Worm (Caenorhabditis elegans) whole organism, late embryonic: ENCODE data around the gene F20D12.12.
A peak's percentile ranks its signal among the peaks of the same experiment; 100 is the strongest.

Experiments
- C08G9.2 ChIP-seq: sonication (generic microtip); optimal IDR thresholded peaks from 2 replicates; lab custom pipeline; 2016; ENCODE audit warnings: mild to moderate bottlenecking, missing genetic modification characterization, moderate library complexity, missing compliant biosample characterization
- F13H6.1 ChIP-seq: sonication (generic microtip); optimal IDR thresholded peaks from 2 replicates; lab custom pipeline; 2016; ENCODE audit warnings: missing genetic modification characterization, missing compliant biosample characterization
- K02D7.2 ChIP-seq: sonication (generic microtip); optimal IDR thresholded peaks from 2 replicates; lab custom pipeline; 2017; ENCODE audit warnings: mild to moderate bottlenecking, missing genetic modification characterization, missing compliant biosample characterization
- T23F11.4 ChIP-seq: fragments of 200-800 bp; sonication (Bioruptor generic); optimal IDR thresholded peaks from 2 replicates; lab custom pipeline; 2018; ENCODE audit warnings: mild to moderate bottlenecking, missing genetic modification characterization, missing compliant biosample characterization
- ahr-1 ChIP-seq: sonication (generic microtip); optimal IDR thresholded peaks from 2 replicates; lab custom pipeline; 2016; ENCODE audit warnings: missing genetic modification characterization, missing compliant biosample characterization
- ama-1 ChIP-seq: fragments of 150-350 bp; optimal IDR thresholded peaks from 2 replicates; lab custom pipeline; 2014
- ceh-14 ChIP-seq: sonication (generic microtip); optimal IDR thresholded peaks from 2 replicates; lab custom pipeline; 2016; ENCODE audit warnings: missing genotype, missing genetic modification characterization, missing compliant biosample characterization
- ceh-19 ChIP-seq: fragments of 200-800 bp; sonication (Bioruptor generic); optimal IDR thresholded peaks from 2 replicates; lab custom pipeline; 2018; ENCODE audit warnings: mild to moderate bottlenecking, missing genetic modification characterization, missing compliant biosample characterization
- ceh-2 ChIP-seq: sonication (generic microtip); optimal IDR thresholded peaks from 2 replicates; lab custom pipeline; 2016; ENCODE audit warnings: missing genotype, missing genetic modification characterization, missing compliant biosample characterization
- ceh-48 ChIP-seq: sonication (generic microtip); optimal IDR thresholded peaks from 2 replicates; lab custom pipeline; 2016; ENCODE audit warnings: missing genetic modification characterization, inconsistent platforms, missing compliant biosample characterization
- che-1 ChIP-seq: sonication (generic microtip); optimal IDR thresholded peaks from 2 replicates; lab custom pipeline; 2016; ENCODE audit warnings: mild to moderate bottlenecking, missing genetic modification characterization, missing compliant biosample characterization
- dmd-4 ChIP-seq: sonication (generic microtip); optimal IDR thresholded peaks from 2 replicates; lab custom pipeline; 2016; ENCODE audit warnings: borderline replicate concordance, missing genetic modification characterization, missing compliant biosample characterization
- elt-4 ChIP-seq: sonication (generic microtip); optimal IDR thresholded peaks from 2 replicates; lab custom pipeline; 2016; ENCODE audit warnings: missing genetic modification characterization, missing compliant biosample characterization
- fkh-10 ChIP-seq: fragments of 150-350 bp; optimal IDR thresholded peaks from 2 replicates; lab custom pipeline; 2014; ENCODE audit warnings: missing biosample characterization, missing genetic modification reagents, missing genetic modification characterization
- fkh-6 ChIP-seq: sonication (generic microtip); optimal IDR thresholded peaks from 2 replicates; lab custom pipeline; 2016; ENCODE audit warnings: missing genetic modification characterization, missing compliant biosample characterization
- gmeb-2 ChIP-seq: sonication (generic microtip); optimal IDR thresholded peaks from 2 replicates; lab custom pipeline; 2016; ENCODE audit warnings: missing genetic modification characterization, inconsistent platforms, missing compliant biosample characterization
- hlh-6 ChIP-seq: sonication (generic microtip); optimal IDR thresholded peaks from 2 replicates; lab custom pipeline; 2016; ENCODE audit warnings: missing genotype, missing genetic modification characterization, missing compliant biosample characterization
- lin-11 ChIP-seq: fragments of 200-800 bp; sonication (Bioruptor generic); optimal IDR thresholded peaks from 2 replicates; lab custom pipeline; 2018; ENCODE audit warnings: mild to moderate bottlenecking, missing genetic modification characterization, missing compliant biosample characterization
- madf-2 ChIP-seq: sonication (generic microtip); optimal IDR thresholded peaks from 2 replicates; lab custom pipeline; 2017; ENCODE audit warnings: missing genetic modification characterization, missing compliant biosample characterization
- mec-3 ChIP-seq: sonication (generic microtip); optimal IDR thresholded peaks from 2 replicates; lab custom pipeline; 2016; ENCODE audit warnings: borderline replicate concordance, missing genetic modification characterization, missing compliant biosample characterization
- nfya-1 ChIP-seq: sonication (generic microtip); optimal IDR thresholded peaks from 2 replicates; lab custom pipeline; 2017; ENCODE audit warnings: missing genetic modification characterization, mild to moderate bottlenecking, missing compliant biosample characterization, antibody characterized with exemption, moderate library complexity
- nhr-11 ChIP-seq: fragments of 150-350 bp; optimal IDR thresholded peaks from 2 replicates; lab custom pipeline; 2014; ENCODE audit warnings: missing biosample characterization, missing genetic modification characterization
- npax-4 ChIP-seq: sonication (generic microtip); optimal IDR thresholded peaks from 2 replicates; lab custom pipeline; 2016; ENCODE audit warnings: missing genetic modification characterization, missing compliant biosample characterization
- pat-9 ChIP-seq: fragments of 200-800 bp; sonication (Bioruptor generic); optimal IDR thresholded peaks from 2 replicates; lab custom pipeline; 2018; ENCODE audit warnings: mild to moderate bottlenecking, missing genetic modification characterization, moderate library complexity, missing compliant biosample characterization
- pha-2 ChIP-seq: sonication (generic microtip); optimal IDR thresholded peaks from 2 replicates; lab custom pipeline; 2017; ENCODE audit warnings: mild to moderate bottlenecking, missing genetic modification characterization, missing compliant biosample characterization
- pros-1 ChIP-seq: fragments of 150-350 bp; optimal IDR thresholded peaks from 2 replicates; lab custom pipeline; 2014; ENCODE audit warnings: missing biosample characterization, missing genetic modification reagents, missing genetic modification characterization
- sdc-2 ChIP-seq: sonication (generic microtip); optimal IDR thresholded peaks from 2 replicates; lab custom pipeline; 2016; ENCODE audit warnings: missing genotype, missing genetic modification characterization, missing compliant biosample characterization
- sox-4 ChIP-seq: sonication (generic microtip); optimal IDR thresholded peaks from 2 replicates; lab custom pipeline; 2017; ENCODE audit warnings: mild to moderate bottlenecking, missing genetic modification characterization, inconsistent platforms, missing compliant biosample characterization
- syd-9 ChIP-seq: sonication (generic microtip); optimal IDR thresholded peaks from 2 replicates; lab custom pipeline; 2016; ENCODE audit warnings: mild to moderate bottlenecking, missing genetic modification characterization, moderate library complexity, missing compliant biosample characterization
- tbx-7 ChIP-seq: sonication (generic microtip); optimal IDR thresholded peaks from 2 replicates; lab custom pipeline; 2016; ENCODE audit warnings: missing genotype, missing genetic modification characterization, missing compliant biosample characterization
- ttx-3 ChIP-seq: sonication (generic microtip); optimal IDR thresholded peaks from 2 replicates; lab custom pipeline; 2016; ENCODE audit warnings: missing genetic modification reagents, missing genetic modification characterization, missing compliant biosample characterization
- unc-3 ChIP-seq, 2 experiments: fragments of 200-800 bp in 1 of 2; sonication (Bioruptor generic) in 1 of 2; sonication (generic microtip) in 1 of 2; conservative IDR thresholded peaks in 1 of 2; optimal IDR thresholded peaks in 1 of 2; 2 replicates each; pipeline versions ENCODE4 v1.3.6 to Lab custom; 2016 to 2022; ENCODE audit warnings: missing compliant biosample characterization in 2 of 2, missing genetic modification characterization in 2 of 2, missing genetic modification reagents in 1 of 2
- unc-42 ChIP-seq: sonication (generic microtip); optimal IDR thresholded peaks from 2 replicates; lab custom pipeline; 2016; ENCODE audit warnings: missing genotype, missing genetic modification characterization, missing compliant biosample characterization
- zip-5 ChIP-seq: sonication (generic microtip); optimal IDR thresholded peaks from 2 replicates; lab custom pipeline; 2016; ENCODE audit warnings: missing genetic modification characterization, missing compliant biosample characterization
- ztf-16 ChIP-seq: sonication (generic microtip); optimal IDR thresholded peaks from 2 replicates; lab custom pipeline; 2017; ENCODE audit warnings: missing genetic modification characterization, missing compliant biosample characterization

The F20D12.12 gene

ce11 chrIV:7910197-7910735 is 37.0 kb upstream of the F20D12.12 start, which contains the start of the genes npp-27 and ntl-4:
Gene npp-27 (minus strand): TSS chrIV:7910247.
Gene ntl-4 (plus strand): TSS chrIV:7910575.
- TF ChIP-seq unc-3 (GFP tag; conservative IDR thresholded peaks at IDR 0.05; lab: Robert Waterston, UW) (no peak), unc-3 (tag; optimal IDR thresholded peaks at IDR 0.05; lab: Kevin White, UChicago) (no peak), nfya-1 (tag; lab: Kevin White, UChicago) (peak; percentile 4), che-1 (tag; lab: Kevin White, UChicago) (no peak), ceh-48 (tag; lab: Kevin White, UChicago) (peak; percentile 24), fkh-10 (no peak)

- no peak for TF ChIP-seq npax-4 (tag; lab: Kevin White, UChicago)
- no peak for TF ChIP-seq ceh-19 (GFP tag; lab: Kevin White, UChicago)
- no peak for TF ChIP-seq unc-3 (GFP tag; conservative IDR thresholded peaks at IDR 0.05; lab: Robert Waterston, UW)
- TF ChIP-seq unc-3 (tag; optimal IDR thresholded peaks at IDR 0.05; lab: Kevin White, UChicago), result no peak
- no peak for TF ChIP-seq sox-4 (tag; lab: Kevin White, UChicago)
- TF ChIP-seq syd-9, result no peak
- no peak for TF ChIP-seq tbx-7
- no peak for TF ChIP-seq nhr-11
- no peak for TF ChIP-seq sdc-2 (tag; lab: Kevin White, UChicago)
- TF ChIP-seq T23F11.4 (GFP tag; lab: Kevin White, UChicago), result no peak
- TF ChIP-seq ttx-3 (tag; lab: Kevin White, UChicago), result no peak
- TF ChIP-seq unc-42 (tag; lab: Kevin White, UChicago), result no peak
- TF ChIP-seq K02D7.2, result no peak
- no peak for TF ChIP-seq lin-11 (tag; lab: Kevin White, UChicago)
- TF ChIP-seq hlh-6 (tag; lab: Kevin White, UChicago), result no peak
- no peak for TF ChIP-seq pha-2 (tag; lab: Kevin White, UChicago)
- TF ChIP-seq madf-2 (tag; lab: Kevin White, UChicago), result no peak
- TF ChIP-seq ceh-2 (tag; lab: Kevin White, UChicago), result no peak
- no peak for TF ChIP-seq fkh-6 (tag; lab: Kevin White, UChicago)
Measured at ce11 chrIV:7914991-7915390, 32.2 kb upstream of the F20D12.12 start, which contains the start of gene C49H3.4. Gene C49H3.4 (plus strand): TSS chrIV:7915291.

- TF ChIP-seq pros-1 (tag; lab: Kevin White, UChicago) (no peak), C08G9.2 (tag; lab: Kevin White, UChicago) (no peak)
Measured at ce11 chrIV:7916907-7917306, 30.3 kb upstream of the F20D12.12 start.

- TF ChIP-seq C08G9.2 (tag; lab: Kevin White, UChicago) (no peak), fkh-10 (no peak), ceh-14 (no peak), ama-1 (no peak), npax-4 (tag; lab: Kevin White, UChicago) (no peak), ahr-1 (tag; lab: Kevin White, UChicago) (no peak), pros-1 (tag; lab: Kevin White, UChicago) (no peak), dmd-4 (tag; lab: Kevin White, UChicago) (no peak), ztf-16 (tag; lab: Kevin White, UChicago) (no peak)
Measured at ce11 chrIV:7917881-7918280, 29.4 kb upstream of the F20D12.12 start.

- TF ChIP-seq ttx-3 (tag; lab: Kevin White, UChicago) (no peak), fkh-10 (no peak), C08G9.2 (tag; lab: Kevin White, UChicago) (no peak), elt-4 (no peak), unc-3 (GFP tag; conservative IDR thresholded peaks at IDR 0.05; lab: Robert Waterston, UW) (no peak), unc-3 (tag; optimal IDR thresholded peaks at IDR 0.05; lab: Kevin White, UChicago) (no peak), mec-3 (tag; lab: Kevin White, UChicago) (no peak), gmeb-2 (tag; lab: Kevin White, UChicago) (no peak), nfya-1 (tag; lab: Kevin White, UChicago) (no peak), T23F11.4 (GFP tag; lab: Kevin White, UChicago) (no peak), pat-9 (no peak), zip-5 (tag; lab: Kevin White, UChicago) (no peak), F13H6.1 (tag; lab: Kevin White, UChicago) (no peak), che-1 (tag; lab: Kevin White, UChicago) (no peak), syd-9 (no peak), hlh-6 (tag; lab: Kevin White, UChicago) (no peak)
Measured at ce11 chrIV:7920126-7920525, 27.1 kb upstream of the F20D12.12 start, which contains the start of gene C49H3.16. Gene C49H3.16 (plus strand): TSS chrIV:7920426.
